Worm (Caenorhabditis elegans): Measurements from ENCODE around the gene C17H11.1.
A peak's percentile ranks its signal among the peaks of the same experiment; 100 is the strongest.

Gene C17H11.1

DNA sequence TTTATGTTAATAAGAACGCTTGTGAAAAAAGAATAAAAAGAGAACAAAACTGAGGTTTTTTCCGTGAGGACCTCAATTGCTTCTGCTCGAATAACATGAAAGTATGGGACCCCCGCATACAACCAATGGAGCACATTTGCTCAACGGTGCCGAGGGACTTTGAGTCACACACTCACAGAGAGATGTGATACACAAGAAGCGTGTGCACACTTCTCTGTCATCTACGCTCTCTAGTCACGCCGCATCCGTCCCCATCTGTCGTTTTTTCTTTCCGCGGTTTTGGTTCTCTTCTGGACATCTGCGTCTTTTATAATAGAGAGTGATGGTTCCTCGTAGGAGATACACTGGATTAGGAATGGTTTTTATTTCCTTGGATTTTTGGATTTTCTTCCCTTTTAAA, 32.2 kb downstream of the C17H11.1 start (continued):
- TF ChIP-seq nhr-21 (tag; optimal IDR thresholded peaks at IDR 0.05), result no peak
- TF ChIP-seq lin-39 (tag; optimal IDR thresholded peaks at IDR 0.05), result no peak
- no peak for TF ChIP-seq Y55F3AM.14 (GFP tag; optimal IDR thresholded peaks at IDR 0.05)

DNA sequence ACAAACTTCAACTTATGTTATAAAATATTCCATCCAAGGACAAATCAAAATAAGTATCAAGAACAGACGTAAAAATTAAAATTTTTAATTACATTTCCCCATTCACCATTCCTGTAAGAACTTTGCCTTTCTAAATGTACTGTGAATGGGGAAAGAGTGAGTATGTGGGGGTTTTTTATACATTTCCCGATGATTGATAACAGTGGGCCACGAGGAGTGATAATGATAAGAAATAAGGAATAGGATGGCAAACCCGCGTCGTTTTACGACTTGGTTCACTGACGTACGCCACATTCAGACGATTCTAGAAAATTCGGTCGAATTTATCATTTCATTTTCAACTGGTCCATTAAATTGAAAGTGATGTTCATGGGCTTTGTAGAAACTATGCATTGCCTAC, 37.3 kb downstream of the C17H11.1 start, which contains the start of gene cdd-1:
cdd-1 (minus strand) TSS at position 151 of the 400 bp plus-strand sequence.
- TF ChIP-seq fos-1 (tag; optimal IDR thresholded peaks at IDR 0.05) (peak; percentile 60), mdl-1 (tag; optimal IDR thresholded peaks at IDR 0.05) (no peak), nhr-12 (tag; optimal IDR thresholded peaks at IDR 0.05) (no peak), nhr-11 (tag; optimal IDR thresholded peaks at IDR 0.05) (no peak), nhr-237 (tag; optimal IDR thresholded peaks at IDR 0.05) (no peak), alr-1 (tag; optimal IDR thresholded peaks at IDR 0.05) (no peak), skn-1 (tag; optimal IDR thresholded peaks at IDR 0.05) (no peak), sma-3 (GFP tag; optimal IDR thresholded peaks at IDR 0.05) (peak; percentile 44), ztf-1 (GFP tag; conservative IDR thresholded peaks at IDR 0.05) (no peak), mab-5 (tag; optimal IDR thresholded peaks at IDR 0.05) (no peak), nhr-21 (tag; optimal IDR thresholded peaks at IDR 0.05) (no peak), lin-11 (tag; optimal IDR thresholded peaks at IDR 0.05) (no peak), sma-9 (GFP tag; optimal IDR thresholded peaks at IDR 0.05) (peak; percentile 66), sma-9 (tag; optimal IDR thresholded peaks at IDR 0.05) (no peak), sem-4 (tag; optimal IDR thresholded peaks at IDR 0.05) (no peak), unc-39 (tag; optimal IDR thresholded peaks at IDR 0.05) (no peak), ama-1 (optimal IDR thresholded peaks at IDR 0.05) (peak; percentile 19), elt-1 (tag; optimal IDR thresholded peaks at IDR 0.05) (no peak), mbf-1 (tag; optimal IDR thresholded peaks at IDR 0.05) (no peak), blmp-1 (tag; optimal IDR thresholded peaks at IDR 0.05; ENCODE audit: insufficient read depth) (peak; percentile 2), nhr-129 (tag; optimal IDR thresholded peaks at IDR 0.05) (peak; percentile 4), dmd-4 (tag; optimal IDR thresholded peaks at IDR 0.05) (no peak), ztf-11 (tag; optimal IDR thresholded peaks at IDR 0.05) (no peak), unc-55 (GFP tag; optimal IDR thresholded peaks at IDR 0.05) (no peak), F13H6.1 (tag; optimal IDR thresholded peaks at IDR 0.05) (peak; percentile 43), ceh-82 (tag; optimal IDR thresholded peaks at IDR 0.05) (no peak), elt-3 (tag; optimal IDR thresholded peaks at IDR 0.05) (no peak), lsy-2 (tag; optimal IDR thresholded peaks at IDR 0.05) (peak in 1 of 2 experiments; percentile 14), nhr-6 (tag; optimal IDR thresholded peaks at IDR 0.05) (no peak), gmeb-1 (tag; optimal IDR thresholded peaks at IDR 0.05) (peak; percentile 43), unc-62 (GFP tag; optimal IDR thresholded peaks at IDR 0.05) (no peak), aly-2 (tag; optimal IDR thresholded peaks at IDR 0.05) (no peak), ZK546.5 (tag; optimal IDR thresholded peaks at IDR 0.05) (no peak), ceh-16 (tag; optimal IDR thresholded peaks at IDR 0.05) (no peak), lin-39 (tag; optimal IDR thresholded peaks at IDR 0.05) (no peak), crh-2 (tag; optimal IDR thresholded peaks at IDR 0.05) (peak; percentile 79), egl-27 (tag; optimal IDR thresholded peaks at IDR 0.05) (no peak)

DNA sequence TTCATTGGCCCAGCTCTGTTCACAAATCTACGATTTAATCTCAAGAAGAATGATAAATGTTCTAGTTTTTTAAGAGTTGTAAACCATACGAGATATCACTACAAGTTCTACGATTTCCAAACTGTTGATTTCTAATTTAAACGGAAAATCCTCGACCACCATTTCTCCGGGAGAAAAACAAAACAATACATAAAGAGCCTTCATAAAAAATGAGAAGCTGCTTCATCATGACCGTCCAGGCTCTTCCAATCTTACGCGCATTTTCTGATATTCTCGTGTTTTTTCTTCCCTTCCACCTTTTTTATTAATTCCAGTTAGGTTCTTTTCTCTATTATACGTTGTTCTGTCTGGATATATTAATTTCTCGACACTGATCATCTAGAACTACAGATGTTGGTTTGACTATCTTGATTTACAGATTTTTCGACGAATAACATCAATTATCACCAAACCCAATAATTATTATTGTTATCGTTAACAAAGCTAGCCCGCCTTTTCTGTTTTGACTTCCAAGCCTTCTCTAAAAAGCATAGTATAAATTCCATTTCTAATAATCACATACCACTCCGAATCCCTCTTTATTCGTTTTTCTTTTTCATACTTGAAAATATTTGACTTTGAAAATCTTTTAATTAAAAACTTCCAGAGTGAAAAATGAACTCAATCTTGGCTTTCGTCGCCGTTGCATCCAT, 40.9 kb downstream of the C17H11.1 start, which contains the start of gene C47D2.1:
C47D2.1 (plus strand) TSS at position 642 of the 692 bp plus-strand sequence.
- TF ChIP-seq nhr-6 (tag; optimal IDR thresholded peaks at IDR 0.05), result no peak
- no peak for TF ChIP-seq unc-55 (GFP tag; optimal IDR thresholded peaks at IDR 0.05)
- TF ChIP-seq lin-11 (tag; optimal IDR thresholded peaks at IDR 0.05), result no peak
- TF ChIP-seq ztf-11 (tag; optimal IDR thresholded peaks at IDR 0.05), result no peak
- TF ChIP-seq ceh-16 (tag; optimal IDR thresholded peaks at IDR 0.05), result no peak
- no peak for TF ChIP-seq nhr-237 (tag; optimal IDR thresholded peaks at IDR 0.05)
- no peak for TF ChIP-seq sma-3 (GFP tag; optimal IDR thresholded peaks at IDR 0.05)
- TF ChIP-seq C34F6.9 (tag; optimal IDR thresholded peaks at IDR 0.05), result no peak
- TF ChIP-seq egl-27 (tag; optimal IDR thresholded peaks at IDR 0.05), result no peak

Data from whole organism, L2 larva.